Worm (Caenorhabditis elegans): ENCODE results near the gene bcl-11.

DNA sequence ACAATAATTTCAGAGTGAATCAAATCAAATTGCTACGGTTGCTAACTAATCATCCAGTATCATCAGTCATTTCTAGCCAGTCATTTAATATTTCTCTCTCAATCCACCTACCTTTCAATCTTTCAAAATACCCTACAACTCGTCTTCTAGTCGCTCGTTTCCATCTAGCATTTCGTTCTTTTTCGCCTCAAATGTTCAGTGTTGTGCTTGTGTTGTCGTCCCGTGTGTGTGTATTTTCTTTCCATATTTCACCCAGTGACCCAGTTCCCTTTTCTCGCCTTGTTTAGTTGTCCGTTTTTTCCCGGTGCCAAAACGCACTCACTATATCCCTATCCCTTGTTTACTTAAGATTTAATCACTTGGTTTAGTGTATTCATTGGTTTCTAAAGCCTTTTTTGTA, 5.9 kb downstream of the bcl-11 start:
- no peak for TF ChIP-seq unc-62 (GFP tag; optimal IDR thresholded peaks at IDR 0.05)
- no peak for TF ChIP-seq blmp-1 (tag; optimal IDR thresholded peaks at IDR 0.05)
- no peak for TF ChIP-seq ztf-11 (tag; optimal IDR thresholded peaks at IDR 0.05)
- TF ChIP-seq snpc-4 (tag; optimal IDR thresholded peaks at IDR 0.05) = no peak
- TF ChIP-seq tbx-8 (GFP tag; optimal IDR thresholded peaks at IDR 0.05) = no peak
- no peak for TF ChIP-seq nhr-12 (tag; optimal IDR thresholded peaks at IDR 0.05)

Measured in whole organism, mixed stage, embryonic.